Worm (Caenorhabditis elegans): ENCODE results near the gene srlf-21.

ce11 chrV:871029-871428, 19.3 kb downstream of the srlf-21 start, which contains the start of gene T02B11.4:
- TF ChIP-seq unc-3 (GFP tag; conservative IDR thresholded peaks at IDR 0.05) (no peak), unc-3 (tag; optimal IDR thresholded peaks at IDR 0.05) (no peak), F13H6.1 (tag; optimal IDR thresholded peaks at IDR 0.05) (no peak), pax-1 (tag; optimal IDR thresholded peaks at IDR 0.05) (no peak), odd-2 (tag; optimal IDR thresholded peaks at IDR 0.05) (no peak), npax-4 (tag; optimal IDR thresholded peaks at IDR 0.05) (no peak)

Measured in whole organism, late embryonic.